Fruit fly (Drosophila melanogaster) whole organism, embryonic: ENCODE measurements around the gene Tsp29Fa.

ENCODE experiments used
- CG17912 ChIP-seq: fragments of 200-800 bp; sonication (Bioruptor generic); optimal IDR thresholded peaks from 2 replicates; lab custom pipeline; 2018; ENCODE audit warnings: missing biosample characterization, mild to moderate bottlenecking, missing genetic modification characterization
- CG30020 ChIP-seq: fragments of 200-800 bp; optimal IDR thresholded peaks from 2 replicates; lab custom pipeline; 2019; ENCODE audit warnings: missing biosample characterization, mild to moderate bottlenecking, missing genetic modification characterization, moderate library complexity
- Dfd ChIP-seq, 2 experiments: fragments of >200 bp; optimal IDR thresholded peaks; 2 replicates each; lab custom pipeline; 2017; ENCODE audit warnings: missing biosample characterization in 2 of 2, missing genetic modification characterization in 2 of 2
- Drgx ChIP-seq: fragments of 200-800 bp; sonication (Bioruptor generic); IDR thresholded peaks from 2 replicates; pipeline ENCODE4 v1.3.6; 2022; ENCODE audit warnings: missing biosample characterization, missing genetic modification characterization
- Hr78 ChIP-seq, 2 experiments: fragments of 200-800 bp in 1 of 2; fragments of >200 bp in 1 of 2; sonication (Bioruptor generic) in 1 of 2; optimal IDR thresholded peaks; 2 replicates each; lab custom pipeline; 2017 to 2019; ENCODE audit warnings: missing biosample characterization in 2 of 2, missing genetic modification characterization in 2 of 2, mild to moderate bottlenecking in 1 of 2, moderate library complexity in 1 of 2
- Lpt ChIP-seq: fragments of >200 bp; optimal IDR thresholded peaks from 2 replicates; lab custom pipeline; 2018; ENCODE audit warnings: missing biosample characterization, missing genetic modification characterization
- MESR4 ChIP-seq: fragments of 200-800 bp; sonication (Bioruptor generic); optimal IDR thresholded peaks from 2 replicates; lab custom pipeline; 2018; ENCODE audit warnings: missing biosample characterization, mild to moderate bottlenecking, missing genetic modification characterization, moderate library complexity
- knrl ChIP-seq: fragments of 200-800 bp; sonication (Bioruptor generic); IDR thresholded peaks from 3 replicates; pipeline ENCODE4 v1.3.6; 2022; ENCODE audit warnings: missing biosample characterization, missing genetic modification characterization; ENCODE audit not compliant: partially characterized antibody
- pzg ChIP-seq: fragments of 200-800 bp; sonication (Bioruptor generic); optimal IDR thresholded peaks from 3 replicates; lab custom pipeline; 2018; ENCODE audit warnings: missing biosample characterization, mild to moderate bottlenecking, missing genetic modification characterization, moderate library complexity
- run ChIP-seq: fragments of 200-800 bp; sonication (Bioruptor generic); optimal IDR thresholded peaks from 3 replicates; lab custom pipeline; 2018; ENCODE audit warnings: missing biosample characterization, mild to moderate bottlenecking, missing genetic modification characterization

dm6 chr2L:8943110-8943509 lies 9.3 kb downstream of the Tsp29Fa start, which contains the start of gene CG9515:
- TF ChIP-seq run (tag; lab: Kevin White, UChicago) (no peak), knrl (peak; percentile 65), MESR4 (peak; percentile 21), Drgx (no peak), Lpt (GFP tag; lab: Kevin White, UChicago) (no peak), Hr78 (GFP tag; optimal IDR thresholded peaks at IDR 0.05; lab: Kevin White, UChicago) (no peak), pzg (peak; percentile 82), CG17912 (GFP tag; lab: Kevin White, UChicago) (no peak), CG30020 (tag; lab: Kevin White, UChicago) (no peak), Dfd (GFP tag; optimal IDR thresholded peaks at IDR 0.05; lab: Kevin White, UChicago) (no peak)
